Fruit fly (Drosophila melanogaster) whole organism, embryonic: Measurements from ENCODE around the gene por.

Experiments
- Blimp-1 ChIP-seq: fragments of 200-800 bp; sonication (Bioruptor generic); optimal IDR thresholded peaks from 3 replicates; lab custom pipeline; 2018; ENCODE audit warnings: missing biosample characterization, missing genetic modification characterization, mild to moderate bottlenecking, moderate library complexity, missing genetic modification reagents
- CG10321 ChIP-seq: fragments of 200-800 bp; sonication (Bioruptor generic); IDR thresholded peaks from 2 replicates; pipeline ENCODE4 v1.3.6; 2022; ENCODE audit warnings: missing biosample characterization, missing genetic modification characterization
- CG11093 ChIP-seq: fragments of 200-800 bp; sonication (Bioruptor generic); IDR thresholded peaks from 3 replicates; pipeline ENCODE4 v1.3.6; 2022; ENCODE audit warnings: missing biosample characterization, missing genetic modification characterization
- CG1233 ChIP-seq: fragments of 200-800 bp; sonication (Bioruptor generic); optimal IDR thresholded peaks from 4 replicates; lab custom pipeline; 2018; ENCODE audit warnings: missing biosample characterization, mild to moderate bottlenecking, missing genetic modification characterization
- CG12391 ChIP-seq: fragments of 200-800 bp; sonication (Bioruptor generic); optimal IDR thresholded peaks from 3 replicates; lab custom pipeline; 2018; ENCODE audit warnings: missing biosample characterization, mild to moderate bottlenecking, missing genetic modification characterization, moderate library complexity
- CG12769 ChIP-seq: fragments of 200-800 bp; sonication (Bioruptor generic); optimal IDR thresholded peaks from 2 replicates; lab custom pipeline; 2019; ENCODE audit warnings: missing biosample characterization, mild to moderate bottlenecking, missing genetic modification characterization, moderate library complexity
- CG13287 ChIP-seq: fragments of 200-800 bp; sonication (Bioruptor generic); IDR thresholded peaks from 2 replicates; pipeline ENCODE4 v1.3.6; 2022; ENCODE audit warnings: missing biosample characterization, missing genetic modification characterization; ENCODE audit not compliant: partially characterized antibody
- CG15514 ChIP-seq: fragments of 200-800 bp; sonication (Bioruptor generic); optimal IDR thresholded peaks from 3 replicates; lab custom pipeline; 2017; ENCODE audit warnings: missing biosample characterization, missing genetic modification characterization, mild to moderate bottlenecking, moderate library complexity, missing genetic modification reagents
- CG15601 ChIP-seq: fragments of 200-800 bp; sonication (Bioruptor generic); optimal IDR thresholded peaks from 3 replicates; lab custom pipeline; 2019; ENCODE audit warnings: missing biosample characterization, mild to moderate bottlenecking, missing genetic modification characterization, moderate library complexity
- CG17385 ChIP-seq: fragments of 200-800 bp; sonication (Bioruptor generic); optimal IDR thresholded peaks from 3 replicates; lab custom pipeline; 2018; ENCODE audit warnings: missing biosample characterization, mild to moderate bottlenecking, missing genetic modification characterization
- CG18262 ChIP-seq: fragments of 200-800 bp; optimal IDR thresholded peaks from 3 replicates; lab custom pipeline; 2019; ENCODE audit warnings: missing biosample characterization, mild to moderate bottlenecking, missing genetic modification characterization, moderate library complexity
- CG1832 ChIP-seq: fragments of 200-800 bp; sonication (Bioruptor generic); optimal IDR thresholded peaks from 2 replicates; lab custom pipeline; 2017; ENCODE audit warnings: missing biosample characterization, mild to moderate bottlenecking, missing genetic modification characterization, inconsistent platforms
- CG2202 ChIP-seq: fragments of 200-800 bp; sonication (Bioruptor generic); optimal IDR thresholded peaks from 2 replicates; lab custom pipeline; 2018; ENCODE audit warnings: missing biosample characterization, mild to moderate bottlenecking, missing genetic modification characterization
- CG30403 ChIP-seq: fragments of 200-800 bp; sonication (Bioruptor generic); optimal IDR thresholded peaks from 3 replicates; lab custom pipeline; 2016; ENCODE audit warnings: missing biosample characterization, missing genetic modification characterization
- CG4360 ChIP-seq: fragments of 200-800 bp; sonication (Bioruptor generic); IDR thresholded peaks from 2 replicates; pipeline ENCODE4 v1.3.6; 2022; ENCODE audit warnings: missing biosample characterization, missing genetic modification characterization
- CG6654 ChIP-seq: fragments of 200-800 bp; sonication (Bioruptor generic); optimal IDR thresholded peaks from 2 replicates; lab custom pipeline; 2017; ENCODE audit warnings: missing biosample characterization, mild to moderate bottlenecking, missing genetic modification characterization
- CG9437 ChIP-seq: fragments of 200-800 bp; sonication (Bioruptor generic); optimal IDR thresholded peaks from 2 replicates; lab custom pipeline; 2018; ENCODE audit warnings: missing biosample characterization, mild to moderate bottlenecking, missing genetic modification characterization
- Camta ChIP-seq: fragments of 200-800 bp; sonication (Bioruptor generic); optimal IDR thresholded peaks from 2 replicates; lab custom pipeline; 2016; ENCODE audit warnings: missing biosample characterization, missing genetic modification characterization
- Deaf1 ChIP-seq: fragments of 200-800 bp; optimal IDR thresholded peaks from 3 replicates; lab custom pipeline; 2019; ENCODE audit warnings: missing biosample characterization, mild to moderate bottlenecking, missing genetic modification characterization, moderate library complexity
- Dek ChIP-seq: fragments of 200-800 bp; sonication (Bioruptor generic); optimal IDR thresholded peaks from 3 replicates; lab custom pipeline; 2019; ENCODE audit warnings: missing biosample characterization, mild to moderate bottlenecking, missing genetic modification characterization, moderate library complexity
- Dfd ChIP-seq, 2 experiments: fragments of >200 bp; optimal IDR thresholded peaks; 2 replicates each; lab custom pipeline; 2017; ENCODE audit warnings: missing biosample characterization in 2 of 2, missing genetic modification characterization in 2 of 2
- Dp ChIP-seq: fragments of 200-800 bp; sonication (Bioruptor generic); optimal IDR thresholded peaks from 2 replicates; lab custom pipeline; 2018; ENCODE audit warnings: missing biosample characterization, mild to moderate bottlenecking, missing genetic modification characterization, moderate library complexity
- Dref ChIP-seq: fragments of 200-800 bp; sonication (Bioruptor generic); IDR thresholded peaks from 2 replicates; pipeline ENCODE4 v1.3.6; 2022; ENCODE audit warnings: missing biosample characterization, missing genetic modification characterization
- HHEX ChIP-seq: fragments of 200-800 bp; sonication (Bioruptor generic); optimal IDR thresholded peaks from 3 replicates; lab custom pipeline; 2017; ENCODE audit warnings: missing biosample characterization, mild to moderate bottlenecking, missing genetic modification characterization, missing genetic modification reagents
- Hmx ChIP-seq: fragments of 200-800 bp; sonication (Bioruptor generic); optimal IDR thresholded peaks from 2 replicates; lab custom pipeline; 2016; ENCODE audit warnings: missing biosample characterization, missing genetic modification characterization
- Hr78 ChIP-seq, 2 experiments: fragments of 200-800 bp in 1 of 2; fragments of >200 bp in 1 of 2; sonication (Bioruptor generic) in 1 of 2; optimal IDR thresholded peaks; 2 replicates each; lab custom pipeline; 2017 to 2019; ENCODE audit warnings: missing biosample characterization in 2 of 2, missing genetic modification characterization in 2 of 2, mild to moderate bottlenecking in 1 of 2, moderate library complexity in 1 of 2
- Nf-YB ChIP-seq: fragments of 200-800 bp; sonication (Bioruptor generic); optimal IDR thresholded peaks from 3 replicates; lab custom pipeline; 2019; ENCODE audit warnings: missing biosample characterization, mild to moderate bottlenecking, missing genetic modification characterization, moderate library complexity
- Nf-YC ChIP-seq: fragments of 200-800 bp; optimal IDR thresholded peaks from 3 replicates; lab custom pipeline; 2019; ENCODE audit warnings: missing biosample characterization, mild to moderate bottlenecking, missing genetic modification characterization, moderate library complexity
- NfI ChIP-seq: fragments of 200-800 bp; sonication (Bioruptor generic); optimal IDR thresholded peaks from 3 replicates; lab custom pipeline; 2018; ENCODE audit warnings: missing biosample characterization, mild to moderate bottlenecking, missing genetic modification characterization, moderate library complexity
- Pdp1 ChIP-seq, 2 experiments: fragments of 200-800 bp; sonication (Bioruptor generic); optimal IDR thresholded peaks; 3 replicates each; lab custom pipeline; 2016; ENCODE audit warnings: missing biosample characterization in 2 of 2, missing genetic modification characterization in 2 of 2, mild to moderate bottlenecking in 1 of 2, moderate library complexity in 1 of 2
- Six4 ChIP-seq: fragments of 200-800 bp; sonication (Bioruptor generic); optimal IDR thresholded peaks from 2 replicates; lab custom pipeline; 2016; ENCODE audit warnings: missing biosample characterization, missing genetic modification characterization
- Trl ChIP-seq, 3 experiments: fragments of >200 bp in 2 of 3; fragments of 200-800 bp in 1 of 3; sonication (Bioruptor generic) in 1 of 3; optimal IDR thresholded peaks; 2 replicates in 1 of 3; 3 replicates in 2 of 3; lab custom pipeline; 2016 to 2017; ENCODE audit warnings: missing biosample characterization in 1 of 3, missing genetic modification characterization in 1 of 3
- ap ChIP-seq: fragments of 200-800 bp; sonication (Bioruptor generic); IDR thresholded peaks from 2 replicates; pipeline ENCODE4 v1.3.6; 2022; ENCODE audit warnings: missing biosample characterization, missing genetic modification characterization
- cg ChIP-seq: fragments of 200-800 bp; sonication (Bioruptor generic); optimal IDR thresholded peaks from 3 replicates; lab custom pipeline; 2019; ENCODE audit warnings: missing biosample characterization, mild to moderate bottlenecking, missing genetic modification characterization, moderate library complexity
- chinmo ChIP-seq: fragments of 200-800 bp; sonication (Bioruptor generic); IDR thresholded peaks from 4 replicates; pipeline ENCODE4 v1.3.6; 2022; ENCODE audit warnings: missing biosample characterization, missing genetic modification characterization; ENCODE audit not compliant: partially characterized antibody
- cwo ChIP-seq: fragments of 200-800 bp; sonication (Bioruptor generic); optimal IDR thresholded peaks from 3 replicates; lab custom pipeline; 2017; ENCODE audit warnings: missing biosample characterization, missing genetic modification characterization, mild to moderate bottlenecking, moderate library complexity, missing genetic modification reagents
- dan ChIP-seq: fragments of 200-800 bp; sonication (Bioruptor generic); IDR thresholded peaks from 2 replicates; pipeline ENCODE4 v1.3.6; 2022; ENCODE audit warnings: missing biosample characterization, missing genetic modification characterization
- dimm ChIP-seq: fragments of 200-800 bp; sonication (Bioruptor generic); IDR thresholded peaks from 2 replicates; pipeline ENCODE4 v1.3.6; 2022; ENCODE audit warnings: missing biosample characterization, missing genetic modification characterization
- disco-r ChIP-seq: fragments of 200-800 bp; sonication (Bioruptor generic); optimal IDR thresholded peaks from 2 replicates; lab custom pipeline; 2016; ENCODE audit warnings: missing biosample characterization, missing genetic modification characterization
- dpn ChIP-seq, 2 experiments: fragments of 200-800 bp; sonication (Bioruptor generic); optimal IDR thresholded peaks; 3 replicates each; lab custom pipeline; 2016; ENCODE audit warnings: missing biosample characterization in 2 of 2, missing genetic modification characterization in 2 of 2
- exex ChIP-seq: fragments of 200-800 bp; sonication (Bioruptor generic); optimal IDR thresholded peaks from 4 replicates; lab custom pipeline; 2018; ENCODE audit warnings: missing biosample characterization, mild to moderate bottlenecking, missing genetic modification characterization, moderate library complexity
- eyg ChIP-seq: fragments of 200-800 bp; sonication (Bioruptor generic); optimal IDR thresholded peaks from 3 replicates; lab custom pipeline; 2016; ENCODE audit warnings: missing biosample characterization, missing genetic modification characterization
- her ChIP-seq: fragments of 200-800 bp; sonication (Bioruptor generic); optimal IDR thresholded peaks from 2 replicates; lab custom pipeline; 2016; ENCODE audit warnings: missing biosample characterization, missing genetic modification characterization
- sens ChIP-seq: fragments of 200-800 bp; sonication (Bioruptor generic); peaks from one replicate; lab custom pipeline; 2016; ENCODE audit warnings: missing biosample characterization, missing genetic modification characterization
- sisA ChIP-seq: fragments of 200-800 bp; sonication (Bioruptor generic); IDR thresholded peaks from 2 replicates; pipeline ENCODE4 v1.3.6; 2022; ENCODE audit warnings: missing biosample characterization, missing genetic modification characterization
- sna ChIP-seq: fragments of 200-800 bp; sonication (Bioruptor generic); IDR thresholded peaks from 2 replicates; pipeline ENCODE4 v1.3.6; 2022; ENCODE audit warnings: missing biosample characterization, missing genetic modification characterization; ENCODE audit not compliant: partially characterized antibody
- stwl ChIP-seq: fragments of 200-800 bp; sonication (Bioruptor generic); optimal IDR thresholded peaks from 3 replicates; lab custom pipeline; 2018; ENCODE audit warnings: missing biosample characterization, mild to moderate bottlenecking, missing genetic modification characterization, moderate library complexity
- tio ChIP-seq: fragments of 200-800 bp; sonication (Bioruptor generic); optimal IDR thresholded peaks from 2 replicates; lab custom pipeline; 2017; ENCODE audit warnings: missing biosample characterization, missing genetic modification characterization, inconsistent platforms
- toy ChIP-seq: fragments of 200-800 bp; sonication (Bioruptor generic); IDR thresholded peaks from 2 replicates; pipeline ENCODE4 v1.3.6; 2022; ENCODE audit warnings: missing biosample characterization, missing genetic modification characterization
- ttk ChIP-seq: fragments of 200-800 bp; sonication (Bioruptor generic); IDR thresholded peaks from 2 replicates; pipeline ENCODE4 v2.1.2; 2022; ENCODE audit warnings: missing biosample characterization, missing genetic modification characterization

Gene por

dm6 chrX:18374421-18374935 lies 5.2 kb downstream of the por start (continued):
- TF ChIP-seq CG1832 (GFP tag; lab: Kevin White, UChicago): peak; percentile 73
- TF ChIP-seq CG9437 (GFP tag; lab: Kevin White, UChicago): no peak
- TF ChIP-seq Dref (GFP tag; lab: Robert Waterston, UW): no peak
- TF ChIP-seq eyg: no peak
- no peak for TF ChIP-seq ap (GFP tag; lab: Robert Waterston, UW)
- TF ChIP-seq Nf-YB (GFP tag; lab: Kevin White, UChicago): no peak
- TF ChIP-seq Hr78 (GFP tag; optimal IDR thresholded peaks at IDR 0.05; lab: Kevin White, UChicago): no peak
- no peak for TF ChIP-seq CG10321
- TF ChIP-seq stwl (tag; lab: Kevin White, UChicago): no peak
- TF ChIP-seq CG4360 (GFP tag; lab: Robert Waterston, UW): peak; percentile 94
- TF ChIP-seq sna: no peak
- peak; percentile 35 for TF ChIP-seq sens
- no peak for TF ChIP-seq tio (GFP tag; lab: Kevin White, UChicago)
- TF ChIP-seq Nf-YC (tag; lab: Kevin White, UChicago): peak; percentile 5
- TF ChIP-seq CG15514 (GFP tag; lab: Kevin White, UChicago): no peak
- no peak for TF ChIP-seq dpn (GFP tag; optimal IDR thresholded peaks at IDR 0.05; lab: Kevin White, UChicago)
- no peak for TF ChIP-seq Deaf1 (tag; lab: Kevin White, UChicago)
- TF ChIP-seq ttk (GFP tag; lab: Robert Waterston, UW): no peak
- TF ChIP-seq Dfd (GFP tag; optimal IDR thresholded peaks at IDR 0.05; lab: Kevin White, UChicago): no peak
- TF ChIP-seq CG2202 (tag; lab: Kevin White, UChicago): no peak
- no peak for TF ChIP-seq Dek (tag; lab: Kevin White, UChicago)
- TF ChIP-seq Pdp1 (GFP tag; optimal IDR thresholded peaks at IDR 0.05; lab: Kevin White, UChicago): peak in 1 of 2 experiments; percentile 26
- TF ChIP-seq CG12769 (tag; lab: Kevin White, UChicago): no peak
- no peak for TF ChIP-seq CG1233 (GFP tag; lab: Kevin White, UChicago)
- TF ChIP-seq CG17385 (GFP tag; lab: Kevin White, UChicago): no peak
- no peak for TF ChIP-seq Dp
- no peak for TF ChIP-seq CG12391 (tag; lab: Kevin White, UChicago)
- TF ChIP-seq Blimp-1 (GFP tag; lab: Kevin White, UChicago): no peak
- TF ChIP-seq HHEX (GFP tag; lab: Kevin White, UChicago): no peak
- TF ChIP-seq cg: peak; percentile 75
- TF ChIP-seq CG30403 (GFP tag; lab: Kevin White, UChicago): no peak
- no peak for TF ChIP-seq CG13287 (GFP tag; lab: Robert Waterston, UW)
- no peak for TF ChIP-seq CG15601 (tag; lab: Kevin White, UChicago)
- no peak for TF ChIP-seq Hmx (GFP tag; lab: Kevin White, UChicago)
- TF ChIP-seq her (GFP tag; lab: Kevin White, UChicago): no peak
- 0 out of 4 replicates have a peak, but pooled peaks have one; percentile 30 for TF ChIP-seq chinmo
- TF ChIP-seq cwo (GFP tag; lab: Kevin White, UChicago): no peak
- TF ChIP-seq exex (tag; lab: Kevin White, UChicago): no peak
- TF ChIP-seq dan (GFP tag; lab: Robert Waterston, UW): no peak
- TF ChIP-seq sisA (GFP tag; lab: Robert Waterston, UW): no peak
- TF ChIP-seq disco-r (GFP tag; lab: Kevin White, UChicago): no peak
- no peak for TF ChIP-seq CG6654
- TF ChIP-seq dimm (GFP tag; lab: Robert Waterston, UW): no peak
- TF ChIP-seq Trl (optimal IDR thresholded peaks at IDR 0.05; lab: Kevin White, UChicago): peak in 1 of 2 experiments; percentile 56
- no peak for TF ChIP-seq Trl (GFP tag; optimal IDR thresholded peaks at IDR 0.05; lab: Kevin White, UChicago)
- TF ChIP-seq CG18262 (tag; lab: Kevin White, UChicago): no peak
- TF ChIP-seq CG11093 (GFP tag; lab: Robert Waterston, UW): no peak
- no peak for TF ChIP-seq Camta (GFP tag; lab: Kevin White, UChicago)
- TF ChIP-seq toy (GFP tag; lab: Robert Waterston, UW): no peak
- TF ChIP-seq Six4 (GFP tag; lab: Kevin White, UChicago): no peak
- no peak for TF ChIP-seq NfI (GFP tag; lab: Kevin White, UChicago)
